Fruit fly (Drosophila melanogaster) whole organism, embryonic: ENCODE measurements around the gene NijB.

Experiments
- CG10321 ChIP-seq: fragments of 200-800 bp; sonication (Bioruptor generic); IDR thresholded peaks from 2 replicates; pipeline ENCODE4 v1.3.6; 2022; ENCODE audit warnings: missing biosample characterization, missing genetic modification characterization
- CG11560 ChIP-seq: fragments of 200-800 bp; sonication (Bioruptor generic); IDR thresholded peaks from 3 replicates; pipeline ENCODE4 v1.3.6; 2022; ENCODE audit warnings: missing biosample characterization, missing genetic modification characterization
- CG12942 ChIP-seq: fragments of 200-800 bp; sonication (Bioruptor generic); optimal IDR thresholded peaks from 3 replicates; lab custom pipeline; 2016; ENCODE audit warnings: missing biosample characterization, missing genetic modification characterization
- CG16815 ChIP-seq: fragments of 200-800 bp; sonication (Bioruptor generic); optimal IDR thresholded peaks from 3 replicates; lab custom pipeline; 2017; ENCODE audit warnings: missing biosample characterization, mild to moderate bottlenecking, missing genetic modification characterization
- CG6813 ChIP-seq: fragments of 200-800 bp; sonication (Bioruptor generic); optimal IDR thresholded peaks from 2 replicates; lab custom pipeline; 2017; ENCODE audit warnings: missing biosample characterization, missing genetic modification characterization, mild to moderate bottlenecking, moderate library complexity, missing genetic modification reagents
- Nf-YA ChIP-seq: fragments of 200-800 bp; sonication (Bioruptor generic); IDR thresholded peaks from 2 replicates; pipeline ENCODE4 v1.3.6; 2022; ENCODE audit warnings: missing biosample characterization, missing genetic modification characterization
- mld ChIP-seq: fragments of 200-800 bp; sonication (Bioruptor generic); IDR thresholded peaks from 3 replicates; pipeline ENCODE4 v1.3.6; 2022; ENCODE audit warnings: missing biosample characterization, missing genetic modification characterization; ENCODE audit not compliant: partially characterized antibody
- pan ChIP-seq, 4 experiments: fragments of >200 bp in 3 of 4; fragments of 200-800 bp in 1 of 4; sonication (Bioruptor generic) in 1 of 4; optimal IDR thresholded peaks in 3 of 4; IDR thresholded peaks in 1 of 4; 2 replicates each; pipeline versions ENCODE4 v1.3.6 to Lab custom; 2017 to 2022; ENCODE audit warnings: missing biosample characterization in 2 of 4, missing genetic modification characterization in 2 of 4, mixed read lengths in 1 of 4

DNA sequence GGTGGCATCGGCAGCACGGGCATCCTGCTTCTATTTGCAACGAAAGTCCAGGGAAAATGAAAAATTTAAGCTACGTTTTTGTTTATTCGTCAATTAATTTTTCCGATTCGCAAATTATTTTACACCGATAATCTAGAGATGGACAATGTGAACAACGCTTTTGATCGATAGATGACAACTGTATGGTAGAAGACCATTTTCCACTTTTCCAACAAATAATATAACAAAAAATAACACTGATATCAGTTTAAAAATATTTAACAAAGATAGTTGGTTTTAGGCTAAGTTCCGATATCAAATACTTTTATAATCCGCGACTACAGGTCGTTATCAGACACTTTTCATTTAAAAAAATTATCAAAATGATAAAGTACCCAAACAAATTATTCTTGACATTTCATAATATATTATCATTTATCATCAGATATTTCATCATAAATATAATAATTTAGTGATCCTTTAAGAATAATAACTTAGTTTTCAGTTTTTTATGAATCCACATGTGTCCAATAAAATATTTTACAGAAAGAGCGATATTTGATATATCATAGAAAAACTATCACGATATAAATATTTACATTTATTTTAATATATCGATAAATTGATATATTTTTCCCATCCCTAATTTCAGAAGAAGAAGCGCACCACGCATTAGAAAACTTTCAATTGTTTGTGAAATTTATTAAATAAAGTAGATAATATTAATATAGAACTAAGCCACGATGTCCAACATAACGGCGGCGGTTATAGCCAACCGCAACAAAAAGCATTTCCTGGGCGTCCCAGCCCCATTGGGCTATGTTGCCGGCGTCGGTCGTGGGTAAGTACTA lies 12.8 kb downstream of the NijB start, which contains the start of the genes CSN1b and Prp6:
- TF ChIP-seq CG12942 (GFP tag; lab: Kevin White, UChicago): no peak
- no peak for TF ChIP-seq Nf-YA
- no peak for TF ChIP-seq pan (optimal IDR thresholded peaks at IDR 0.05; lab: Kevin White, UChicago)
- TF ChIP-seq pan (GFP tag; optimal IDR thresholded peaks at IDR 0.05 in 1 of 2, IDR thresholded peaks at IDR 0.05 in 1 of 2): no peak
- no peak for TF ChIP-seq CG10321 (GFP tag; lab: Robert Waterston, UW)
- TF ChIP-seq CG16815 (GFP tag; lab: Kevin White, UChicago): no peak
- no peak for TF ChIP-seq CG6813
- no peak for TF ChIP-seq CG11560
- TF ChIP-seq mld (GFP tag; lab: Robert Waterston, UW): no peak
